Worm (Caenorhabditis elegans) whole organism, L3 larva: ENCODE measurements around the gene nhr-22.

Source experiments
- R02D3.7 ChIP-seq: fragments of 150-350 bp; optimal IDR thresholded peaks from 2 replicates; lab custom pipeline; 2014; ENCODE audit warnings: missing biosample characterization, missing genetic modification characterization
- ama-1 ChIP-seq: fragments of 150-350 bp; optimal IDR thresholded peaks from 2 replicates; lab custom pipeline; 2018
- ceh-16 ChIP-seq: sonication (generic microtip); optimal IDR thresholded peaks from 2 replicates; lab custom pipeline; 2017; ENCODE audit warnings: missing biosample characterization, missing genetic modification characterization
- ceh-28 ChIP-seq: fragments of 150-350 bp; optimal IDR thresholded peaks from 2 replicates; lab custom pipeline; 2014; ENCODE audit warnings: missing biosample characterization, missing genetic modification reagents, missing genetic modification characterization
- ceh-82 ChIP-seq: fragments of 150-350 bp; optimal IDR thresholded peaks from 2 replicates; lab custom pipeline; 2014; ENCODE audit warnings: missing biosample characterization, missing genetic modification characterization
- daf-12 ChIP-seq: fragments of 150-350 bp; optimal IDR thresholded peaks from 2 replicates; lab custom pipeline; 2014; ENCODE audit warnings: missing biosample characterization, missing genetic modification reagents, missing genetic modification characterization
- egl-27 ChIP-seq: sonication (generic microtip); optimal IDR thresholded peaks from 4 replicates; lab custom pipeline; 2017; ENCODE audit warnings: missing biosample characterization, missing genetic modification reagents, missing genetic modification characterization
- egl-5 ChIP-seq: fragments of 150-350 bp; optimal IDR thresholded peaks from 2 replicates; lab custom pipeline; 2017; ENCODE audit warnings: missing biosample characterization, missing genetic modification reagents, missing genetic modification characterization, inconsistent platforms
- elt-1 ChIP-seq: fragments of 150-350 bp; optimal IDR thresholded peaks from 2 replicates; lab custom pipeline; 2014; ENCODE audit warnings: missing biosample characterization, missing genetic modification characterization
- elt-2 ChIP-seq: sonication (generic microtip); optimal IDR thresholded peaks from 2 replicates; lab custom pipeline; 2016; ENCODE audit warnings: missing genetic modification reagents, mild to moderate bottlenecking, missing genetic modification characterization, missing compliant biosample characterization
- elt-3 ChIP-seq, 3 experiments: fragments of 150-350 bp in 1 of 3; sonication (generic microtip) in 2 of 3; optimal IDR thresholded peaks; 2 replicates in 2 of 3; 4 replicates in 1 of 3; lab custom pipeline; 2014 to 2017; ENCODE audit warnings: missing biosample characterization in 3 of 3, missing genetic modification characterization in 3 of 3
- eor-1 ChIP-seq, 2 experiments: fragments of 150-350 bp; optimal IDR thresholded peaks; 2 replicates each; lab custom pipeline; 2014 to 2018; ENCODE audit warnings: missing biosample characterization in 2 of 2, missing genetic modification characterization in 2 of 2
- fkh-10 ChIP-seq: sonication (generic microtip); optimal IDR thresholded peaks from 2 replicates; lab custom pipeline; 2017; ENCODE audit warnings: missing biosample characterization, missing genetic modification reagents, missing genetic modification characterization
- fkh-2 ChIP-seq: fragments of 150-350 bp; optimal IDR thresholded peaks from 2 replicates; lab custom pipeline; 2014; ENCODE audit warnings: missing biosample characterization, missing genetic modification reagents, missing genetic modification characterization
- fos-1 ChIP-seq: fragments of 150-350 bp; optimal IDR thresholded peaks from 2 replicates; lab custom pipeline; 2014; ENCODE audit warnings: missing biosample characterization, missing genetic modification characterization
- hmg-11 ChIP-seq: sonication (generic microtip); optimal IDR thresholded peaks from 2 replicates; lab custom pipeline; 2016; ENCODE audit warnings: missing genetic modification characterization, missing compliant biosample characterization
- lin-15B ChIP-seq: fragments of 150-350 bp; optimal IDR thresholded peaks from 2 replicates; lab custom pipeline; 2014; ENCODE audit warnings: missing biosample characterization, missing genetic modification characterization
- lin-39 ChIP-seq: fragments of 150-350 bp; optimal IDR thresholded peaks from 2 replicates; lab custom pipeline; 2018; ENCODE audit warnings: missing biosample characterization, missing genetic modification reagents, missing genetic modification characterization
- lsy-12 ChIP-seq: sonication (generic microtip); optimal IDR thresholded peaks from 2 replicates; lab custom pipeline; 2016; ENCODE audit warnings: mild to moderate bottlenecking, missing genetic modification characterization, missing compliant biosample characterization
- nfya-1 ChIP-seq: sonication (generic microtip); optimal IDR thresholded peaks from 2 replicates; lab custom pipeline; 2017; ENCODE audit warnings: missing genetic modification characterization, mild to moderate bottlenecking, missing compliant biosample characterization, antibody characterized with exemption, moderate library complexity; ENCODE audit not compliant: insufficient read depth
- nhr-11 ChIP-seq: fragments of 150-350 bp; optimal IDR thresholded peaks from 2 replicates; lab custom pipeline; 2014; ENCODE audit warnings: missing biosample characterization, missing genetic modification characterization
- nhr-23 ChIP-seq: fragments of 150-350 bp; optimal IDR thresholded peaks from 2 replicates; lab custom pipeline; 2014; ENCODE audit warnings: missing biosample characterization, missing genetic modification reagents, missing genetic modification characterization
- nhr-237 ChIP-seq: fragments of 150-350 bp; optimal IDR thresholded peaks from 2 replicates; lab custom pipeline; 2014; ENCODE audit warnings: missing biosample characterization, missing genetic modification characterization
- nhr-25 ChIP-seq: sonication (generic microtip); optimal IDR thresholded peaks from 2 replicates; lab custom pipeline; 2017; ENCODE audit warnings: missing biosample characterization, missing genetic modification characterization
- nhr-28 ChIP-seq: fragments of 150-350 bp; optimal IDR thresholded peaks from 2 replicates; lab custom pipeline; 2014; ENCODE audit warnings: missing biosample characterization, missing genetic modification characterization
- nhr-43 ChIP-seq: sonication (generic microtip); optimal IDR thresholded peaks from 2 replicates; lab custom pipeline; 2016; ENCODE audit warnings: mild to moderate bottlenecking, missing genetic modification characterization, missing compliant biosample characterization; ENCODE audit not compliant: poor library complexity, severe bottlenecking
- nhr-67 ChIP-seq: fragments of 150-350 bp; optimal IDR thresholded peaks from 2 replicates; lab custom pipeline; 2014; ENCODE audit warnings: missing biosample characterization, missing genetic modification characterization
- nhr-76 ChIP-seq: fragments of 150-350 bp; sonication (generic microtip); optimal IDR thresholded peaks from 5 replicates; lab custom pipeline; 2014; ENCODE audit warnings: missing biosample characterization, missing genetic modification characterization
- nhr-77 ChIP-seq: fragments of 150-350 bp; optimal IDR thresholded peaks from 2 replicates; lab custom pipeline; 2014; ENCODE audit warnings: missing biosample characterization, missing genetic modification characterization
- pha-4 ChIP-seq: fragments of 150-350 bp; optimal IDR thresholded peaks from 2 replicates; lab custom pipeline; 2014; ENCODE audit warnings: missing biosample characterization, missing genetic modification reagents, missing genetic modification characterization
- pqm-1 ChIP-seq: fragments of 150-350 bp; optimal IDR thresholded peaks from 2 replicates; lab custom pipeline; 2017; ENCODE audit warnings: missing biosample characterization, missing genetic modification characterization, inconsistent platforms
- sea-2 ChIP-seq: fragments of 150-350 bp; sonication (generic microtip); optimal IDR thresholded peaks from 4 replicates; lab custom pipeline; 2014; ENCODE audit warnings: missing biosample characterization, missing genetic modification reagents, missing genetic modification characterization
- skn-1 ChIP-seq: fragments of 150-350 bp; optimal IDR thresholded peaks from 2 replicates; lab custom pipeline; 2014; ENCODE audit warnings: missing biosample characterization, missing genetic modification characterization
- snpc-4 ChIP-seq: fragments of 150-350 bp; optimal IDR thresholded peaks from 2 replicates; lab custom pipeline; 2014; ENCODE audit warnings: missing biosample characterization, missing genetic modification characterization
- tbx-2 ChIP-seq: sonication (generic microtip); optimal IDR thresholded peaks from 2 replicates; lab custom pipeline; 2016; ENCODE audit warnings: mild to moderate bottlenecking, missing genetic modification characterization, missing compliant biosample characterization
- unc-39 ChIP-seq: sonication (generic microtip); optimal IDR thresholded peaks from 4 replicates; lab custom pipeline; 2017; ENCODE audit warnings: missing biosample characterization, missing genetic modification characterization
- unc-62 ChIP-seq: fragments of 150-350 bp; sonication (generic microtip); optimal IDR thresholded peaks from 4 replicates; lab custom pipeline; 2014; ENCODE audit warnings: missing biosample characterization, missing genetic modification reagents, missing genetic modification characterization
- ztf-11 ChIP-seq: fragments of 150-350 bp; optimal IDR thresholded peaks from 2 replicates; lab custom pipeline; 2014; ENCODE audit warnings: missing biosample characterization, missing genetic modification characterization
- ztf-4 ChIP-seq: fragments of 150-350 bp; optimal IDR thresholded peaks from 2 replicates; lab custom pipeline; 2014; ENCODE audit warnings: missing biosample characterization, missing genetic modification characterization

nhr-22 gene

ce11 chrII:6491817-6492452 is 42.3 kb upstream of the nhr-22 start, which contains the start of the genes T28D9.11 and T28D9.1:
TSS of gene T28D9.11 (minus strand) at chrII:6491993.
TSS of gene T28D9.1 (plus strand) at chrII:6492402.
- peak; percentile 17 for TF ChIP-seq ztf-4 (tag; lab: Kevin White, UChicago)
- TF ChIP-seq lin-15B = peak; percentile 80
- peak; percentile 47 for TF ChIP-seq lsy-12 (tag; lab: Kevin White, UChicago)
- peak; percentile 75 for TF ChIP-seq lin-39 (tag; lab: Kevin White, UChicago)
- TF ChIP-seq sea-2 = peak; percentile 15
- TF ChIP-seq daf-12 (tag; lab: Kevin White, UChicago) = no peak
- TF ChIP-seq ama-1 = peak; percentile 89
- no peak for TF ChIP-seq elt-3 (tag; optimal IDR thresholded peaks at IDR 0.05; lab: Kevin White, UChicago)
- TF ChIP-seq nfya-1 = peak; percentile 86
- no peak for TF ChIP-seq tbx-2
- TF ChIP-seq unc-39 (tag; lab: Kevin White, UChicago) = no peak
- peak; percentile 54 for TF ChIP-seq fkh-10 (GFP tag; lab: Kevin White, UChicago)
- peak; percentile 97 for TF ChIP-seq snpc-4 (tag; lab: Kevin White, UChicago)
- no peak for TF ChIP-seq ceh-82 (tag; lab: Kevin White, UChicago)
- peak; percentile 19 for TF ChIP-seq pha-4
- TF ChIP-seq hmg-11 (tag; lab: Kevin White, UChicago) = peak; percentile 76
- no peak for TF ChIP-seq nhr-237 (tag; lab: Kevin White, UChicago)

- TF ChIP-seq elt-2 (tag; lab: Kevin White, UChicago) = no peak
- no peak for TF ChIP-seq ceh-16 (tag; lab: Kevin White, UChicago)
- no peak for TF ChIP-seq nhr-23
- TF ChIP-seq fos-1 (tag; lab: Kevin White, UChicago) = no peak
- no peak for TF ChIP-seq egl-5 (tag; lab: Kevin White, UChicago)
- TF ChIP-seq nhr-25 (tag; lab: Kevin White, UChicago) = no peak
- TF ChIP-seq nhr-76 (tag; lab: Kevin White, UChicago) = no peak
- no peak for TF ChIP-seq elt-1 (tag; lab: Kevin White, UChicago)
- no peak for TF ChIP-seq fkh-2 (tag; lab: Kevin White, UChicago)
- no peak for TF ChIP-seq nfya-1
- no peak for TF ChIP-seq pqm-1 (tag; lab: Kevin White, UChicago)
- no peak for TF ChIP-seq nhr-43 (tag; lab: Kevin White, UChicago)
- no peak for TF ChIP-seq nhr-67 (tag; lab: Kevin White, UChicago)
- no peak for TF ChIP-seq ztf-4 (tag; lab: Kevin White, UChicago)
- no peak for TF ChIP-seq sea-2
- no peak for TF ChIP-seq fkh-10 (GFP tag; lab: Kevin White, UChicago)
- no peak for TF ChIP-seq ztf-11 (tag; lab: Kevin White, UChicago)
- no peak for TF ChIP-seq unc-62
- no peak for TF ChIP-seq snpc-4 (tag; lab: Kevin White, UChicago)
- no peak for TF ChIP-seq ceh-82 (tag; lab: Kevin White, UChicago)
These were observed 41.6 kb upstream of the nhr-22 start for ce11 chrII:6491187-6491586.

- no peak for TF ChIP-seq eor-1 (tag; optimal IDR thresholded peaks at IDR 0.05; lab: Kevin White, UChicago)
- TF ChIP-seq nfya-1 = peak; percentile 95
- TF ChIP-seq lin-39 (tag; lab: Kevin White, UChicago) = peak; percentile 61
- TF ChIP-seq ceh-82 (tag; lab: Kevin White, UChicago) = no peak
- TF ChIP-seq daf-12 (tag; lab: Kevin White, UChicago) = no peak
- TF ChIP-seq fkh-2 (tag; lab: Kevin White, UChicago) = no peak
- TF ChIP-seq nhr-11 = no peak
- TF ChIP-seq sea-2 = no peak
- TF ChIP-seq nhr-43 (tag; lab: Kevin White, UChicago) = peak; percentile 39
- no peak for TF ChIP-seq egl-27 (tag; lab: Kevin White, UChicago)
- TF ChIP-seq nhr-67 (tag; lab: Kevin White, UChicago) = no peak
- no peak for TF ChIP-seq skn-1
- TF ChIP-seq elt-2 (tag; lab: Kevin White, UChicago) = peak; percentile 47
- TF ChIP-seq unc-39 (tag; lab: Kevin White, UChicago) = no peak
- TF ChIP-seq egl-5 (tag; lab: Kevin White, UChicago) = peak; percentile 92
- peak; percentile 78 for TF ChIP-seq lin-15B
- TF ChIP-seq nhr-77 = no peak
- TF ChIP-seq snpc-4 (tag; lab: Kevin White, UChicago) = peak; percentile 63
- no peak for TF ChIP-seq nhr-28 (tag; lab: Kevin White, UChicago)
- peak; percentile 9 for TF ChIP-seq lsy-12 (tag; lab: Kevin White, UChicago)
- no peak for TF ChIP-seq elt-1 (tag; lab: Kevin White, UChicago)
- TF ChIP-seq ama-1 = no peak
- peak; percentile 81 for TF ChIP-seq pha-4
- peak; percentile 51 for TF ChIP-seq R02D3.7 (tag; lab: Kevin White, UChicago)
- peak; percentile 80 for TF ChIP-seq nhr-23
- peak; percentile 34 for TF ChIP-seq pqm-1 (tag; lab: Kevin White, UChicago)
- peak; percentile 22 for TF ChIP-seq ceh-28 (tag; lab: Kevin White, UChicago)
- TF ChIP-seq nhr-25 (tag; lab: Kevin White, UChicago) = peak; percentile 85
These were observed 40.2 kb upstream of the nhr-22 start, which contains the start of the genes snr-3 and rsp-5 for ce11 chrII:6489711-6490184. TSS of gene snr-3 (minus strand) at chrII:6489761. TSS of gene rsp-5 (plus strand) at chrII:6490165.
